Worm (Caenorhabditis elegans) whole organism, L3 larva: ENCODE measurements around the gene R08A2.9.
A peak's percentile ranks its signal among the peaks of the same experiment; 100 is the strongest.

Experiments
- R02D3.7 ChIP-seq: fragments of 150-350 bp; optimal IDR thresholded peaks from 2 replicates; lab custom pipeline; 2014; ENCODE audit warnings: missing biosample characterization, missing genetic modification characterization
- ZK546.5 ChIP-seq: sonication (generic microtip); optimal IDR thresholded peaks from 2 replicates; lab custom pipeline; 2017; ENCODE audit warnings: missing biosample characterization, missing genetic modification characterization
- aly-2 ChIP-seq: fragments of 150-350 bp; optimal IDR thresholded peaks from 2 replicates; lab custom pipeline; 2014; ENCODE audit warnings: missing biosample characterization, missing genetic modification characterization
- ama-1 ChIP-seq: fragments of 150-350 bp; optimal IDR thresholded peaks from 2 replicates; lab custom pipeline; 2018
- ceh-28 ChIP-seq: fragments of 150-350 bp; optimal IDR thresholded peaks from 2 replicates; lab custom pipeline; 2014; ENCODE audit warnings: missing biosample characterization, missing genetic modification reagents, missing genetic modification characterization
- ceh-82 ChIP-seq: fragments of 150-350 bp; optimal IDR thresholded peaks from 2 replicates; lab custom pipeline; 2014; ENCODE audit warnings: missing biosample characterization, missing genetic modification characterization
- ceh-9 ChIP-seq: sonication (generic microtip); optimal IDR thresholded peaks from 2 replicates; lab custom pipeline; 2018; ENCODE audit warnings: missing biosample characterization, missing genetic modification characterization
- daf-12 ChIP-seq: fragments of 150-350 bp; optimal IDR thresholded peaks from 2 replicates; lab custom pipeline; 2014; ENCODE audit warnings: missing biosample characterization, missing genetic modification reagents, missing genetic modification characterization
- egl-27 ChIP-seq: sonication (generic microtip); optimal IDR thresholded peaks from 4 replicates; lab custom pipeline; 2017; ENCODE audit warnings: missing biosample characterization, missing genetic modification reagents, missing genetic modification characterization
- egl-5 ChIP-seq: fragments of 150-350 bp; optimal IDR thresholded peaks from 2 replicates; lab custom pipeline; 2017; ENCODE audit warnings: missing biosample characterization, missing genetic modification reagents, missing genetic modification characterization, inconsistent platforms
- elt-1 ChIP-seq: fragments of 150-350 bp; optimal IDR thresholded peaks from 2 replicates; lab custom pipeline; 2014; ENCODE audit warnings: missing biosample characterization, missing genetic modification characterization
- elt-2 ChIP-seq: sonication (generic microtip); optimal IDR thresholded peaks from 2 replicates; lab custom pipeline; 2016; ENCODE audit warnings: missing genetic modification reagents, mild to moderate bottlenecking, missing genetic modification characterization, missing compliant biosample characterization
- fkh-10 ChIP-seq: sonication (generic microtip); optimal IDR thresholded peaks from 2 replicates; lab custom pipeline; 2017; ENCODE audit warnings: missing biosample characterization, missing genetic modification reagents, missing genetic modification characterization
- fkh-2 ChIP-seq: fragments of 150-350 bp; optimal IDR thresholded peaks from 2 replicates; lab custom pipeline; 2014; ENCODE audit warnings: missing biosample characterization, missing genetic modification reagents, missing genetic modification characterization
- fos-1 ChIP-seq: fragments of 150-350 bp; optimal IDR thresholded peaks from 2 replicates; lab custom pipeline; 2014; ENCODE audit warnings: missing biosample characterization, missing genetic modification characterization
- hmg-11 ChIP-seq: sonication (generic microtip); optimal IDR thresholded peaks from 2 replicates; lab custom pipeline; 2016; ENCODE audit warnings: missing genetic modification characterization, missing compliant biosample characterization
- jun-1 ChIP-seq: fragments of 150-350 bp; optimal IDR thresholded peaks from 2 replicates; lab custom pipeline; 2014; ENCODE audit warnings: missing biosample characterization, missing genetic modification reagents, missing genetic modification characterization
- lin-15B ChIP-seq: fragments of 150-350 bp; optimal IDR thresholded peaks from 2 replicates; lab custom pipeline; 2014; ENCODE audit warnings: missing biosample characterization, missing genetic modification characterization
- lin-39 ChIP-seq: fragments of 150-350 bp; optimal IDR thresholded peaks from 2 replicates; lab custom pipeline; 2018; ENCODE audit warnings: missing biosample characterization, missing genetic modification reagents, missing genetic modification characterization
- lsy-12 ChIP-seq: sonication (generic microtip); optimal IDR thresholded peaks from 2 replicates; lab custom pipeline; 2016; ENCODE audit warnings: mild to moderate bottlenecking, missing genetic modification characterization, missing compliant biosample characterization
- mdl-1 ChIP-seq: fragments of 150-350 bp; optimal IDR thresholded peaks from 2 replicates; lab custom pipeline; 2014; ENCODE audit warnings: missing biosample characterization, missing genetic modification characterization
- mml-1 ChIP-seq: fragments of 150-350 bp; sonication (generic microtip); optimal IDR thresholded peaks from 3 replicates; lab custom pipeline; 2014; ENCODE audit warnings: missing biosample characterization, missing genetic modification characterization
- nfya-1 ChIP-seq: sonication (generic microtip); optimal IDR thresholded peaks from 2 replicates; lab custom pipeline; 2017; ENCODE audit warnings: missing genetic modification characterization, mild to moderate bottlenecking, missing compliant biosample characterization, antibody characterized with exemption, moderate library complexity; ENCODE audit not compliant: insufficient read depth
- nhr-11 ChIP-seq: fragments of 150-350 bp; optimal IDR thresholded peaks from 2 replicates; lab custom pipeline; 2014; ENCODE audit warnings: missing biosample characterization, missing genetic modification characterization
- nhr-12 ChIP-seq: fragments of 150-350 bp; optimal IDR thresholded peaks from 2 replicates; lab custom pipeline; 2014; ENCODE audit warnings: missing biosample characterization, missing genetic modification characterization
- nhr-23 ChIP-seq: fragments of 150-350 bp; optimal IDR thresholded peaks from 2 replicates; lab custom pipeline; 2014; ENCODE audit warnings: missing biosample characterization, missing genetic modification reagents, missing genetic modification characterization
- nhr-237 ChIP-seq: fragments of 150-350 bp; optimal IDR thresholded peaks from 2 replicates; lab custom pipeline; 2014; ENCODE audit warnings: missing biosample characterization, missing genetic modification characterization
- nhr-25 ChIP-seq: sonication (generic microtip); optimal IDR thresholded peaks from 2 replicates; lab custom pipeline; 2017; ENCODE audit warnings: missing biosample characterization, missing genetic modification characterization
- nhr-28 ChIP-seq: fragments of 150-350 bp; optimal IDR thresholded peaks from 2 replicates; lab custom pipeline; 2014; ENCODE audit warnings: missing biosample characterization, missing genetic modification characterization
- nhr-43 ChIP-seq: sonication (generic microtip); optimal IDR thresholded peaks from 2 replicates; lab custom pipeline; 2016; ENCODE audit warnings: mild to moderate bottlenecking, missing genetic modification characterization, missing compliant biosample characterization; ENCODE audit not compliant: poor library complexity, severe bottlenecking
- nhr-67 ChIP-seq: fragments of 150-350 bp; optimal IDR thresholded peaks from 2 replicates; lab custom pipeline; 2014; ENCODE audit warnings: missing biosample characterization, missing genetic modification characterization
- nhr-76 ChIP-seq: fragments of 150-350 bp; sonication (generic microtip); optimal IDR thresholded peaks from 5 replicates; lab custom pipeline; 2014; ENCODE audit warnings: missing biosample characterization, missing genetic modification characterization
- nhr-77 ChIP-seq: fragments of 150-350 bp; optimal IDR thresholded peaks from 2 replicates; lab custom pipeline; 2014; ENCODE audit warnings: missing biosample characterization, missing genetic modification characterization
- pha-4 ChIP-seq: fragments of 150-350 bp; optimal IDR thresholded peaks from 2 replicates; lab custom pipeline; 2014; ENCODE audit warnings: missing biosample characterization, missing genetic modification reagents, missing genetic modification characterization
- sea-2 ChIP-seq: fragments of 150-350 bp; sonication (generic microtip); optimal IDR thresholded peaks from 4 replicates; lab custom pipeline; 2014; ENCODE audit warnings: missing biosample characterization, missing genetic modification reagents, missing genetic modification characterization
- snpc-4 ChIP-seq: fragments of 150-350 bp; optimal IDR thresholded peaks from 2 replicates; lab custom pipeline; 2014; ENCODE audit warnings: missing biosample characterization, missing genetic modification characterization
- tbx-2 ChIP-seq: sonication (generic microtip); optimal IDR thresholded peaks from 2 replicates; lab custom pipeline; 2016; ENCODE audit warnings: mild to moderate bottlenecking, missing genetic modification characterization, missing compliant biosample characterization
- unc-39 ChIP-seq: sonication (generic microtip); optimal IDR thresholded peaks from 4 replicates; lab custom pipeline; 2017; ENCODE audit warnings: missing biosample characterization, missing genetic modification characterization
- unc-62 ChIP-seq: fragments of 150-350 bp; sonication (generic microtip); optimal IDR thresholded peaks from 4 replicates; lab custom pipeline; 2014; ENCODE audit warnings: missing biosample characterization, missing genetic modification reagents, missing genetic modification characterization
- ztf-11 ChIP-seq: fragments of 150-350 bp; optimal IDR thresholded peaks from 2 replicates; lab custom pipeline; 2014; ENCODE audit warnings: missing biosample characterization, missing genetic modification characterization
- ztf-4 ChIP-seq: fragments of 150-350 bp; optimal IDR thresholded peaks from 2 replicates; lab custom pipeline; 2014; ENCODE audit warnings: missing biosample characterization, missing genetic modification characterization

R08A2.9 gene

ce11 chrV:14686231-14687105 is 21.6 kb upstream of the R08A2.9 start:
- TF ChIP-seq snpc-4 (tag; lab: Kevin White, UChicago) (peak; percentile 3), nhr-25 (tag; lab: Kevin White, UChicago) (peak; percentile 11), ama-1 (lab: Kevin White, UChicago) (peak; percentile 93), aly-2 (tag; lab: Kevin White, UChicago) (no peak)

- no peak for TF ChIP-seq nhr-43 (tag; lab: Kevin White, UChicago)
- peak; percentile 5 for TF ChIP-seq ztf-4
- no peak for TF ChIP-seq nhr-77 (tag; lab: Kevin White, UChicago)
- TF ChIP-seq pha-4 (tag; lab: Kevin White, UChicago), result peak; percentile 16
- no peak for TF ChIP-seq lin-15B (tag; lab: Kevin White, UChicago)
- no peak for TF ChIP-seq unc-62
- TF ChIP-seq hmg-11, result no peak
- no peak for TF ChIP-seq R02D3.7 (tag; lab: Kevin White, UChicago)
- no peak for TF ChIP-seq nhr-67 (tag; lab: Kevin White, UChicago)
- no peak for TF ChIP-seq fkh-10 (GFP tag; lab: Kevin White, UChicago)
- no peak for TF ChIP-seq lin-39 (tag; lab: Kevin White, UChicago)
- no peak for TF ChIP-seq fkh-2 (tag; lab: Kevin White, UChicago)
- TF ChIP-seq snpc-4 (tag; lab: Kevin White, UChicago), result no peak
- TF ChIP-seq aly-2 (tag; lab: Kevin White, UChicago), result no peak
- no peak for TF ChIP-seq ztf-11 (tag; lab: Kevin White, UChicago)
- no peak for TF ChIP-seq fos-1 (tag; lab: Kevin White, UChicago)
- TF ChIP-seq daf-12, result no peak
- TF ChIP-seq nhr-23 (tag; lab: Kevin White, UChicago), result no peak
- no peak for TF ChIP-seq nhr-28 (tag; lab: Kevin White, UChicago)
- TF ChIP-seq elt-2 (tag; lab: Kevin White, UChicago), result no peak
- peak; percentile 25 for TF ChIP-seq nfya-1 (tag; lab: Kevin White, UChicago)
- no peak for TF ChIP-seq elt-1 (tag; lab: Kevin White, UChicago)
- no peak for TF ChIP-seq ceh-82 (tag; lab: Kevin White, UChicago)
- no peak for TF ChIP-seq mdl-1
- TF ChIP-seq jun-1 (tag; lab: Kevin White, UChicago), result no peak
- TF ChIP-seq tbx-2, result no peak
- peak; percentile 91 for TF ChIP-seq ama-1 (lab: Kevin White, UChicago)
- TF ChIP-seq ZK546.5 (tag; lab: Kevin White, UChicago), result no peak
- TF ChIP-seq nhr-76 (tag; lab: Kevin White, UChicago), result no peak
- TF ChIP-seq egl-5 (tag; lab: Kevin White, UChicago), result no peak
- TF ChIP-seq unc-39, result no peak
- no peak for TF ChIP-seq sea-2 (GFP tag; lab: Kevin White, UChicago)
- TF ChIP-seq, all 47 proteins: peak for 4
Measured at ce11 chrV:14687106-14687964, 20.7 kb upstream of the R08A2.9 start.

ce11 chrV:14688097-14688912 is 19.8 kb upstream of the R08A2.9 start, which contains the start of gene C47E8.11:
TSS of gene C47E8.11 (plus strand) at chrV:14688616.
- TF ChIP-seq aly-2 (tag; lab: Kevin White, UChicago) (no peak), jun-1 (tag; lab: Kevin White, UChicago) (no peak), ZK546.5 (tag; lab: Kevin White, UChicago) (no peak), nhr-25 (tag; lab: Kevin White, UChicago) (peak; percentile 89), elt-1 (tag; lab: Kevin White, UChicago) (no peak), nhr-28 (tag; lab: Kevin White, UChicago) (no peak), unc-39 (no peak), ama-1 (lab: Kevin White, UChicago) (peak; percentile 99), fkh-10 (GFP tag; lab: Kevin White, UChicago) (no peak), ceh-9 (tag; lab: Kevin White, UChicago) (no peak), mml-1 (tag; lab: Kevin White, UChicago) (no peak), egl-5 (tag; lab: Kevin White, UChicago) (peak; percentile 26), fos-1 (tag; lab: Kevin White, UChicago) (peak; percentile 29), nhr-12 (tag; lab: Kevin White, UChicago) (no peak), sea-2 (GFP tag; lab: Kevin White, UChicago) (no peak), nhr-11 (tag; lab: Kevin White, UChicago) (no peak), egl-27 (tag; lab: Kevin White, UChicago) (no peak), hmg-11 (peak; percentile 22), lin-39 (tag; lab: Kevin White, UChicago) (peak; percentile 45), lsy-12 (tag; lab: Kevin White, UChicago) (peak; percentile 37), lin-15B (tag; lab: Kevin White, UChicago) (no peak), tbx-2 (peak; percentile 81), nhr-237 (tag; lab: Kevin White, UChicago) (no peak), mdl-1 (no peak), nhr-76 (tag; lab: Kevin White, UChicago) (no peak), pha-4 (tag; lab: Kevin White, UChicago) (peak; percentile 79), ceh-28 (no peak)
